Fruit fly (Drosophila melanogaster): Measurements from ENCODE around the gene verm.

DNA sequence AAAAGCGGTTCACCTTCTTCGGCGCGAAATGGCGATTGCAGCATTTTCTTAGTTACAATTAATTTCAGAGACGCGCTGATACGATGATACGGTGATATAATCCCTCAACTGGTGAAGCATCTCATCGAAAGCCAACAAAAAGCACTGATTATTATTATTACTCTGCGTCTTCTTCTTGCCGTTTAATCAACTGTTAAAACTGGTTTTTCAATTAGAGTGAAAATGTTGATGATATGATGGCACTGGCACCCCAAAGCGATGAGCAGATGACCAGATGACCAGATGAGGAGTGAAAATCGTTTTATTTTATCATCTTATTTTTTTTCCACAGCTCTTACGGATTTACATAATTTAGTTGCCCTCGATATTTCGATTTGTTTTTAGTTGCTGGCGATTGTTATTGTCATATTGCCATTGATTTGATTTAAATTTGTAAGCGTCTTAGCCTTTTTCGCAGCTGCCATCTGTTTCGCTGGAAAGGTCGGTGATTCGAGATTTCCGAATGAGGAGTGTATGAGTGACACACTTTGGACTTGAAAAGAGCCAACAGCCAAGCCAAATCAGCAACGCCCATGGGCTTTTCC, 2.4 kb upstream of the verm start:
- TF ChIP-seq insv (optimal IDR thresholded peaks at IDR 0.05) (no peak), h (optimal IDR thresholded peaks at IDR 0.05) (no peak), psq (optimal IDR thresholded peaks at IDR 0.05) (no peak), Myc (optimal IDR thresholded peaks at IDR 0.05) (no peak)

Data from Kc167 (cell line).